Worm (Caenorhabditis elegans) whole organism, L1 larva: ENCODE measurements around the gene Y38H8A.2.
"Not testable (repeated sequence)": the region's sequence is repeated elsewhere in the genome, so short reads cannot be mapped to it uniquely, and the experiment has no call there.

Source experiments
- aha-1 ChIP-seq: fragments of 150-350 bp; optimal IDR thresholded peaks from 2 replicates; lab custom pipeline; 2014; ENCODE audit warnings: missing biosample characterization, missing genetic modification characterization
- egl-27 ChIP-seq, 2 experiments: fragments of 150-350 bp in 1 of 2; sonication (generic microtip); optimal IDR thresholded peaks; 3 replicates each; lab custom pipeline; 2017 to 2018; ENCODE audit warnings: missing biosample characterization in 2 of 2, missing genetic modification characterization in 2 of 2, missing genetic modification reagents in 2 of 2
- fos-1 ChIP-seq: fragments of 150-350 bp; optimal IDR thresholded peaks from 2 replicates; lab custom pipeline; 2014; ENCODE audit warnings: missing biosample characterization, missing genetic modification characterization
- skn-1 ChIP-seq: fragments of 150-350 bp; optimal IDR thresholded peaks from 2 replicates; lab custom pipeline; 2014; ENCODE audit warnings: missing biosample characterization, missing genetic modification characterization

ce11 chrIV:13455200-13455599, 19.0 kb upstream of the Y38H8A.2 start, which contains the start of gene Y38H8A.7:
- not testable (repeated sequence) for TF ChIP-seq skn-1 (tag; lab: Kevin White, UChicago); aha-1 (tag; lab: Kevin White, UChicago); egl-27 (tag; optimal IDR thresholded peaks at IDR 0.05; lab: Kevin White, UChicago); fos-1 (tag; lab: Kevin White, UChicago)
